Fruit fly (Drosophila melanogaster): ENCODE results near the gene numb.

dm6 chr2L:9459372-9460091 is 22.3 kb downstream of the numb start:
- TF ChIP-seq Dif (GFP tag; optimal IDR thresholded peaks at IDR 0.05; ENCODE audit: partially characterized antibody) = peak; percentile 30
- TF ChIP-seq pan (optimal IDR thresholded peaks at IDR 0.05) = no peak
